Worm (Caenorhabditis elegans): Measurements from ENCODE around the gene grl-31.

The grl-31 gene

ce11 chrV:3552740-3553469 is 4.7 kb downstream of the grl-31 start, which contains the start of gene T24A6.20:
T24A6.20 (plus strand) TSS chrV:3553134.
- TF ChIP-seq madf-2 (tag; optimal IDR thresholded peaks at IDR 0.05) (no peak), elt-2 (tag; optimal IDR thresholded peaks at IDR 0.05) (peak; percentile 86)

DNA sequence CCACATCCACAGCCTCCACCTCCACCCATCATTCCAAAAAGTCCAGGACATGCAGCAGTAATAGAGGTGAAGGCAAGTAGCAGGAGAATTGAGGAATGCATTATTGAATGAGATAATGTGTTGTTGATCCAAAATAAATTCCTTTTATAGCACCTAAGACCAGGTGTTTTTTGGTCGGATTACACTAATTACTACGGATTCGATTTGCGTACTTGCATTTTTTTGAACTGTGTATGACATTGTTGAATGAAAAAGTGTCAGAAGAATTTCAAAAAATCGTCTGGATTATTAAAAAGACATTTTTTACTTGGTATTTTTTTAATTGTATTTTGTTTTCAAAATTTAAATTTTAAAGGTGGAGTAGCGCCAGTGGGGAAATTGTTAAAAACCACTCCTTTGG is 5.8 kb downstream of the grl-31 start, which contains the start of gene grl-28:
TSS of gene grl-28 (minus strand) at position 101 of the 400 bp plus-strand sequence.
- no peak for TF ChIP-seq dve-1 (tag; optimal IDR thresholded peaks at IDR 0.05)
- no peak for TF ChIP-seq elt-4 (tag; optimal IDR thresholded peaks at IDR 0.05)
- TF ChIP-seq sdc-2 (tag; optimal IDR thresholded peaks at IDR 0.05): no peak
- TF ChIP-seq mec-3 (tag; optimal IDR thresholded peaks at IDR 0.05; ENCODE audit: borderline replicate concordance): no peak
- no peak for TF ChIP-seq fax-1 (tag; optimal IDR thresholded peaks at IDR 0.05)
- no peak for TF ChIP-seq ceh-34 (tag; optimal IDR thresholded peaks at IDR 0.05)
- no peak for TF ChIP-seq madf-2 (tag; optimal IDR thresholded peaks at IDR 0.05)
- no peak for TF ChIP-seq ref-2 (tag; optimal IDR thresholded peaks at IDR 0.05)
- no peak for TF ChIP-seq sox-4 (tag; optimal IDR thresholded peaks at IDR 0.05)
- no peak for TF ChIP-seq F13H6.1 (tag; optimal IDR thresholded peaks at IDR 0.05)
- TF ChIP-seq unc-3 (GFP tag; conservative IDR thresholded peaks at IDR 0.05): no peak
- no peak for TF ChIP-seq unc-3 (tag; optimal IDR thresholded peaks at IDR 0.05)
- TF ChIP-seq tbx-2 (tag; optimal IDR thresholded peaks at IDR 0.05): no peak
- no peak for TF ChIP-seq sox-2 (GFP tag; IDR thresholded peaks at IDR 0.05)
- TF ChIP-seq hlh-13 (GFP tag; optimal IDR thresholded peaks at IDR 0.05): no peak
- TF ChIP-seq C08G9.2 (tag; optimal IDR thresholded peaks at IDR 0.05): no peak
- no peak for TF ChIP-seq fkh-10 (GFP tag; optimal IDR thresholded peaks at IDR 0.05)
- no peak for TF ChIP-seq hlh-6 (tag; optimal IDR thresholded peaks at IDR 0.05)
- no peak for TF ChIP-seq lim-6 (tag; optimal IDR thresholded peaks at IDR 0.05)
- TF ChIP-seq ceh-31 (tag; optimal IDR thresholded peaks at IDR 0.05): no peak
- TF ChIP-seq pat-9 (tag; optimal IDR thresholded peaks at IDR 0.05): no peak

ce11 chrV:3549553-3549952 is 8.0 kb downstream of the grl-31 start, which contains the start of gene sri-21:
sri-21 (plus strand) TSS chrV:3549853.
- TF ChIP-seq hlh-6 (tag; optimal IDR thresholded peaks at IDR 0.05) (no peak), Y22D7AL.16 (tag; optimal IDR thresholded peaks at IDR 0.05) (no peak), dmd-4 (tag; optimal IDR thresholded peaks at IDR 0.05; ENCODE audit: borderline replicate concordance) (no peak), ceh-2 (tag; optimal IDR thresholded peaks at IDR 0.05) (no peak), pqm-1 (tag; optimal IDR thresholded peaks at IDR 0.05) (no peak)

DNA sequence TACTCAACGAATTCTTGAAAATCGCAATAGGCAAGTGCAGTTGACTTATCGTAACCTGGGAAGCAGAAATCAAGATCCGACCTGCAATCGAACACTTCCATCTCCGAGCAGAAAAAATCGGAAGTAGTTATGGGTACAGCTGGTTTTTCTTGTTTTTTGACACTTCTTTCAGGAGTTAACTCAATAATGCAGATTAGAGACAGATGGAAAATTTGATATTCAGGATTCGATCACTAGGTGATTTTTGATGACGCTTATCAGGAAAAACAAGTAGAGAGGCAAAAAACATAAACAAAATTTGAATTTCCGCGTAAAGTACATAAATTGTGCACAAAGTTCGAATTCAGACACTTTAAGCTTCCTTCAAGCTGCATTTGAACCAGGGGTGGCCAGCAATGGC is 8.8 kb downstream of the grl-31 start, which contains the start of gene srw-130:
TSS of gene srw-130 (minus strand) at position 101 of the 400 bp plus-strand sequence.
- TF ChIP-seq tbx-7 (tag; optimal IDR thresholded peaks at IDR 0.05) (no peak), npax-4 (tag; optimal IDR thresholded peaks at IDR 0.05) (no peak), mec-3 (tag; optimal IDR thresholded peaks at IDR 0.05; ENCODE audit: borderline replicate concordance) (no peak), nfya-1 (tag; optimal IDR thresholded peaks at IDR 0.05) (no peak), ceh-9 (tag; optimal IDR thresholded peaks at IDR 0.05) (no peak), dve-1 (tag; optimal IDR thresholded peaks at IDR 0.05) (no peak), nhr-232 (tag; optimal IDR thresholded peaks at IDR 0.05) (no peak), pha-4 (tag; optimal IDR thresholded peaks at IDR 0.05) (no peak), pax-1 (tag; optimal IDR thresholded peaks at IDR 0.05) (no peak), sdc-2 (tag; optimal IDR thresholded peaks at IDR 0.05) (no peak), ceh-45 (GFP tag; IDR thresholded peaks at IDR 0.05) (no peak), ref-2 (tag; optimal IDR thresholded peaks at IDR 0.05) (no peak)

ce11 chrV:3546517-3546916 is 11.1 kb downstream of the grl-31 start, which contains the start of gene srbc-68:
srbc-68 (minus strand) TSS chrV:3546617.
- TF ChIP-seq fax-1 (tag; optimal IDR thresholded peaks at IDR 0.05) (no peak), ceh-22 (tag; optimal IDR thresholded peaks at IDR 0.05) (no peak), K09A11.1 (tag; optimal IDR thresholded peaks at IDR 0.05; ENCODE audit: insufficient read depth) (no peak), gmeb-2 (tag; optimal IDR thresholded peaks at IDR 0.05) (no peak), madf-2 (tag; optimal IDR thresholded peaks at IDR 0.05) (no peak), unc-55 (GFP tag; optimal IDR thresholded peaks at IDR 0.05) (no peak), T23F11.4 (GFP tag; optimal IDR thresholded peaks at IDR 0.05) (no peak), unc-42 (tag; optimal IDR thresholded peaks at IDR 0.05) (no peak), rnt-1 (tag; optimal IDR thresholded peaks at IDR 0.05) (no peak), pag-3 (tag; optimal IDR thresholded peaks at IDR 0.05; ENCODE audit: borderline replicate concordance) (no peak), lim-6 (tag; optimal IDR thresholded peaks at IDR 0.05) (no peak)
